Worm (Caenorhabditis elegans) whole organism, mixed stage, embryonic: ENCODE data around the gene scrm-5.

Experiments
- M03D4.4 ChIP-seq: sonication (generic microtip); optimal IDR thresholded peaks from 2 replicates; lab custom pipeline; 2017; ENCODE audit warnings: mild to moderate bottlenecking, missing genetic modification characterization, missing compliant biosample characterization
- blmp-1 ChIP-seq: fragments of 150-350 bp; optimal IDR thresholded peaks from 2 replicates; lab custom pipeline; 2014; ENCODE audit warnings: missing biosample characterization, missing genetic modification characterization
- cnd-1 ChIP-seq: fragments of 200-800 bp; sonication (Bioruptor generic); optimal IDR thresholded peaks from 2 replicates; lab custom pipeline; 2018; ENCODE audit warnings: mild to moderate bottlenecking, missing genetic modification characterization, missing compliant biosample characterization
- elt-1 ChIP-seq: sonication (generic microtip); optimal IDR thresholded peaks from 2 replicates; lab custom pipeline; 2017; ENCODE audit warnings: missing genetic modification characterization, mild to moderate bottlenecking, missing compliant biosample characterization, antibody characterized with exemption, moderate library complexity, borderline replicate concordance; ENCODE audit not compliant: insufficient read depth
- hlh-1 ChIP-seq: fragments of 150-350 bp; optimal IDR thresholded peaks from 2 replicates; lab custom pipeline; 2014; ENCODE audit warnings: missing biosample characterization, missing genetic modification reagents, missing genetic modification characterization
- lin-13 ChIP-seq: fragments of 150-350 bp; optimal IDR thresholded peaks from 2 replicates; lab custom pipeline; 2014; ENCODE audit warnings: missing biosample characterization, missing genetic modification characterization
- mep-1 ChIP-seq: fragments of 150-350 bp; optimal IDR thresholded peaks from 2 replicates; lab custom pipeline; 2017; ENCODE audit warnings: missing biosample characterization, missing genetic modification reagents, missing genetic modification characterization, inconsistent platforms
- nhr-12 ChIP-seq: fragments of 150-350 bp; optimal IDR thresholded peaks from 2 replicates; lab custom pipeline; 2014; ENCODE audit warnings: missing biosample characterization, missing genetic modification characterization
- nhr-237 ChIP-seq: fragments of 150-350 bp; optimal IDR thresholded peaks from 2 replicates; lab custom pipeline; 2014; ENCODE audit warnings: missing biosample characterization, missing genetic modification characterization
- nhr-28 ChIP-seq: fragments of 150-350 bp; optimal IDR thresholded peaks from 2 replicates; lab custom pipeline; 2014; ENCODE audit warnings: missing biosample characterization, missing genetic modification characterization
- pha-4 ChIP-seq: fragments of 150-350 bp; optimal IDR thresholded peaks from 2 replicates; lab custom pipeline; 2018; ENCODE audit warnings: missing biosample characterization, missing genetic modification reagents, missing genetic modification characterization
- snpc-4 ChIP-seq: fragments of 150-350 bp; optimal IDR thresholded peaks from 2 replicates; lab custom pipeline; 2014; ENCODE audit warnings: missing biosample characterization, missing genetic modification characterization
- unc-62 ChIP-seq: fragments of 150-350 bp; optimal IDR thresholded peaks from 2 replicates; lab custom pipeline; 2014; ENCODE audit warnings: missing biosample characterization, missing genetic modification reagents, missing genetic modification characterization
- ztf-11 ChIP-seq: fragments of 150-350 bp; optimal IDR thresholded peaks from 2 replicates; lab custom pipeline; 2014; ENCODE audit warnings: missing biosample characterization, missing genetic modification characterization

- TF ChIP-seq ztf-11 (tag; lab: Kevin White, UChicago) = no peak
- TF ChIP-seq M03D4.4 = no peak
- no peak for TF ChIP-seq lin-13 (tag; lab: Kevin White, UChicago)
- no peak for TF ChIP-seq blmp-1 (tag; lab: Kevin White, UChicago)
- no peak for TF ChIP-seq hlh-1 (tag; lab: Kevin White, UChicago)
- no peak for TF ChIP-seq mep-1 (tag; lab: Kevin White, UChicago)
- no peak for TF ChIP-seq unc-62 (GFP tag; lab: Kevin White, UChicago)
- no peak for TF ChIP-seq snpc-4
- TF ChIP-seq nhr-237 (tag; lab: Kevin White, UChicago) = no peak
- no peak for TF ChIP-seq nhr-12 (tag; lab: Kevin White, UChicago)
- TF ChIP-seq pha-4 (tag; lab: Kevin White, UChicago) = no peak
- TF ChIP-seq elt-1 = no peak
- no peak for TF ChIP-seq nhr-28 (tag; lab: Kevin White, UChicago)
- no peak for TF ChIP-seq cnd-1 (tag; lab: Kevin White, UChicago)
Observed at ce11 chrIV:4150138-4150537, 12.1 kb upstream of the scrm-5 start.
